Fruit fly (Drosophila melanogaster) whole organism, embryonic: Measurements from ENCODE around the gene CG18598.

Experiments
- CG10431 ChIP-seq: fragments of 200-800 bp; sonication (Bioruptor generic); optimal IDR thresholded peaks from 3 replicates; lab custom pipeline; 2018; ENCODE audit warnings: missing biosample characterization, mild to moderate bottlenecking, missing genetic modification characterization
- CG11093 ChIP-seq: fragments of 200-800 bp; sonication (Bioruptor generic); IDR thresholded peaks from 3 replicates; pipeline ENCODE4 v1.3.6; 2022; ENCODE audit warnings: missing biosample characterization, missing genetic modification characterization
- CG1233 ChIP-seq: fragments of 200-800 bp; sonication (Bioruptor generic); optimal IDR thresholded peaks from 4 replicates; lab custom pipeline; 2018; ENCODE audit warnings: missing biosample characterization, mild to moderate bottlenecking, missing genetic modification characterization
- CG13775 ChIP-seq: fragments of 200-800 bp; sonication (Bioruptor generic); optimal IDR thresholded peaks from 3 replicates; lab custom pipeline; 2017; ENCODE audit warnings: missing biosample characterization, mild to moderate bottlenecking, missing genetic modification characterization
- CG1647 ChIP-seq: fragments of 200-800 bp; sonication (Bioruptor generic); optimal IDR thresholded peaks from 3 replicates; lab custom pipeline; 2016; ENCODE audit warnings: missing biosample characterization, missing genetic modification characterization
- CG16863 ChIP-seq: fragments of 200-800 bp; sonication (Bioruptor generic); optimal IDR thresholded peaks from 3 replicates; lab custom pipeline; 2016; ENCODE audit warnings: missing biosample characterization, missing genetic modification characterization
- CG32772 ChIP-seq: fragments of 200-800 bp; sonication (Bioruptor generic); IDR thresholded peaks from 2 replicates; pipeline ENCODE4 v1.3.6; 2022; ENCODE audit warnings: missing biosample characterization, missing genetic modification characterization
- CG4707 ChIP-seq: fragments of 200-800 bp; sonication (Bioruptor generic); optimal IDR thresholded peaks from 2 replicates; lab custom pipeline; 2018; ENCODE audit warnings: missing biosample characterization, mild to moderate bottlenecking, missing genetic modification characterization, moderate library complexity
- CG4730 ChIP-seq: fragments of 200-800 bp; sonication (Bioruptor generic); IDR thresholded peaks from 2 replicates; pipeline ENCODE4 v1.3.6; 2022; ENCODE audit warnings: missing biosample characterization, missing genetic modification characterization
- CG6683 ChIP-seq: fragments of 200-800 bp; sonication (Bioruptor generic); optimal IDR thresholded peaks from 2 replicates; lab custom pipeline; 2017; ENCODE audit warnings: missing biosample characterization, mild to moderate bottlenecking, missing genetic modification characterization, missing genetic modification reagents
- CG8765 ChIP-seq: fragments of 200-800 bp; sonication (Bioruptor generic); IDR thresholded peaks from 2 replicates; pipeline ENCODE4 v1.3.6; 2022; ENCODE audit warnings: missing biosample characterization, missing genetic modification characterization
- CG9797 ChIP-seq: fragments of 200-800 bp; sonication (Bioruptor generic); optimal IDR thresholded peaks from 3 replicates; lab custom pipeline; 2018; ENCODE audit warnings: missing biosample characterization, mild to moderate bottlenecking, missing genetic modification characterization
- CHES-1-like ChIP-seq: fragments of 200-800 bp; sonication (Bioruptor generic); optimal IDR thresholded peaks from 2 replicates; lab custom pipeline; 2016; ENCODE audit warnings: missing biosample characterization, missing genetic modification characterization
- CkIIα-i1 ChIP-seq: fragments of 200-800 bp; sonication (Bioruptor generic); IDR thresholded peaks from 2 replicates; pipeline ENCODE4 v1.3.6; 2022; ENCODE audit warnings: missing biosample characterization, missing genetic modification characterization
- Dll ChIP-seq: fragments of 200-800 bp; sonication (Bioruptor generic); IDR thresholded peaks from 4 replicates; pipeline ENCODE4 v1.3.6; 2022; ENCODE audit warnings: missing biosample characterization, missing genetic modification characterization; ENCODE audit not compliant: partially characterized antibody
- Dp ChIP-seq: fragments of 200-800 bp; sonication (Bioruptor generic); optimal IDR thresholded peaks from 2 replicates; lab custom pipeline; 2018; ENCODE audit warnings: missing biosample characterization, mild to moderate bottlenecking, missing genetic modification characterization, moderate library complexity
- ERR ChIP-seq: fragments of 200-800 bp; sonication (Bioruptor generic); optimal IDR thresholded peaks from 2 replicates; lab custom pipeline; 2016; ENCODE audit warnings: missing biosample characterization, missing genetic modification characterization
- Ets65A ChIP-seq: fragments of 200-800 bp; sonication (Bioruptor generic); peaks from one replicate; lab custom pipeline; 2016; ENCODE audit warnings: missing biosample characterization, missing genetic modification characterization
- Hey ChIP-seq: fragments of 200-800 bp; sonication (Bioruptor generic); optimal IDR thresholded peaks from 3 replicates; lab custom pipeline; 2018; ENCODE audit warnings: missing biosample characterization, mild to moderate bottlenecking, missing genetic modification characterization
- HmgZ ChIP-seq: fragments of 200-800 bp; sonication (Bioruptor generic); optimal IDR thresholded peaks from 2 replicates; lab custom pipeline; 2018; ENCODE audit warnings: missing biosample characterization, mild to moderate bottlenecking, missing genetic modification characterization
- Med ChIP-seq: fragments of 200-800 bp; sonication (Bioruptor generic); peaks from one replicate; lab custom pipeline; 2016; ENCODE audit warnings: missing biosample characterization, missing genetic modification characterization, mild to moderate bottlenecking, inconsistent platforms, moderate library complexity
- Opbp ChIP-seq: fragments of 200-800 bp; sonication (Bioruptor generic); IDR thresholded peaks from 3 replicates; pipeline ENCODE4 v1.3.6; 2022; ENCODE audit warnings: missing biosample characterization, missing genetic modification characterization; ENCODE audit not compliant: partially characterized antibody
- Rfx ChIP-seq: fragments of 200-800 bp; sonication (Bioruptor generic); IDR thresholded peaks from 2 replicates; pipeline ENCODE4 v1.3.6; 2022; ENCODE audit warnings: missing biosample characterization, missing genetic modification characterization
- Six4 ChIP-seq: fragments of 200-800 bp; sonication (Bioruptor generic); optimal IDR thresholded peaks from 2 replicates; lab custom pipeline; 2016; ENCODE audit warnings: missing biosample characterization, missing genetic modification characterization
- bigmax ChIP-seq: fragments of 200-800 bp; sonication (Bioruptor generic); optimal IDR thresholded peaks from 2 replicates; lab custom pipeline; 2018; ENCODE audit warnings: missing biosample characterization, mild to moderate bottlenecking, missing genetic modification characterization
- br ChIP-seq: fragments of >200 bp; optimal IDR thresholded peaks from 2 replicates; lab custom pipeline; 2017
- corto ChIP-seq: fragments of 200-800 bp; sonication (Bioruptor generic); optimal IDR thresholded peaks from 2 replicates; lab custom pipeline; 2016; ENCODE audit warnings: missing biosample characterization, mild to moderate bottlenecking, missing genetic modification characterization, moderate library complexity
- croc ChIP-seq: fragments of 200-800 bp; sonication (Bioruptor generic); conservative IDR thresholded peaks from 3 replicates; pipeline ENCODE4 v1.3.6; 2022; ENCODE audit warnings: missing biosample characterization, missing genetic modification characterization
- esg ChIP-seq: fragments of 200-800 bp; sonication (Bioruptor generic); conservative IDR thresholded peaks from 2 replicates; pipeline ENCODE4 v1.3.6; 2022; ENCODE audit warnings: missing biosample characterization, missing genetic modification characterization
- eyg ChIP-seq: fragments of 200-800 bp; sonication (Bioruptor generic); optimal IDR thresholded peaks from 3 replicates; lab custom pipeline; 2016; ENCODE audit warnings: missing biosample characterization, missing genetic modification characterization
- gt ChIP-seq: fragments of 200-800 bp; sonication (Bioruptor generic); IDR thresholded peaks from 2 replicates; pipeline ENCODE4 v1.3.6; 2022; ENCODE audit warnings: missing biosample characterization, missing genetic modification characterization
- ind ChIP-seq: fragments of 200-800 bp; sonication (Bioruptor generic); optimal IDR thresholded peaks from 3 replicates; lab custom pipeline; 2016; ENCODE audit warnings: missing biosample characterization, missing genetic modification characterization
- inv ChIP-seq: fragments of 200-800 bp; sonication (Bioruptor generic); IDR thresholded peaks from 2 replicates; pipeline ENCODE4 v1.3.6; 2022; ENCODE audit warnings: missing biosample characterization, missing genetic modification characterization; ENCODE audit not compliant: partially characterized antibody
- kni ChIP-seq: fragments of 200-800 bp; sonication (Bioruptor generic); optimal IDR thresholded peaks from 3 replicates; lab custom pipeline; 2017; ENCODE audit warnings: mild to moderate bottlenecking, missing biosample characterization, missing genetic modification reagents, missing genetic modification characterization
- lbe ChIP-seq: fragments of 200-800 bp; sonication (Bioruptor generic); optimal IDR thresholded peaks from 2 replicates; lab custom pipeline; 2016; ENCODE audit warnings: missing biosample characterization, mild to moderate bottlenecking, missing genetic modification characterization
- lov ChIP-seq, 2 experiments: fragments of 200-800 bp in 1 of 2; fragments of >200 bp in 1 of 2; sonication (Bioruptor generic) in 1 of 2; IDR thresholded peaks in 1 of 2; optimal IDR thresholded peaks in 1 of 2; 2 replicates in 1 of 2; 3 replicates in 1 of 2; pipeline versions ENCODE4 v1.3.6 to Lab custom; 2017 to 2022; ENCODE audit warnings: missing biosample characterization in 1 of 2, missing genetic modification characterization in 1 of 2
- nerfin-2 ChIP-seq: fragments of 200-800 bp; sonication (Bioruptor generic); IDR thresholded peaks from 2 replicates; pipeline ENCODE4 v1.3.6; 2022; ENCODE audit warnings: missing biosample characterization, missing genetic modification characterization; ENCODE audit not compliant: partially characterized antibody
- org-1 ChIP-seq: fragments of 200-800 bp; sonication (Bioruptor generic); optimal IDR thresholded peaks from 2 replicates; lab custom pipeline; 2017; ENCODE audit warnings: missing biosample characterization, missing genetic modification characterization
- pan ChIP-seq, 4 experiments: fragments of >200 bp in 3 of 4; fragments of 200-800 bp in 1 of 4; sonication (Bioruptor generic) in 1 of 4; optimal IDR thresholded peaks in 3 of 4; IDR thresholded peaks in 1 of 4; 2 replicates each; pipeline versions ENCODE4 v1.3.6 to Lab custom; 2017 to 2022; ENCODE audit warnings: missing biosample characterization in 2 of 4, missing genetic modification characterization in 2 of 4, mixed read lengths in 1 of 4
- phol ChIP-seq: fragments of 200-800 bp; sonication (Bioruptor generic); optimal IDR thresholded peaks from 3 replicates; lab custom pipeline; 2018; ENCODE audit warnings: missing biosample characterization, mild to moderate bottlenecking, missing genetic modification characterization, moderate library complexity
- sens ChIP-seq: fragments of 200-800 bp; sonication (Bioruptor generic); peaks from one replicate; lab custom pipeline; 2016; ENCODE audit warnings: missing biosample characterization, missing genetic modification characterization
- sna ChIP-seq: fragments of 200-800 bp; sonication (Bioruptor generic); IDR thresholded peaks from 2 replicates; pipeline ENCODE4 v1.3.6; 2022; ENCODE audit warnings: missing biosample characterization, missing genetic modification characterization; ENCODE audit not compliant: partially characterized antibody
- ssp ChIP-seq: fragments of 200-800 bp; sonication (Bioruptor generic); IDR thresholded peaks from 2 replicates; pipeline ENCODE4 v1.3.6; 2022; ENCODE audit warnings: missing biosample characterization, missing genetic modification characterization
- stc ChIP-seq: fragments of 200-800 bp; sonication (Bioruptor generic); IDR thresholded peaks from 2 replicates; pipeline ENCODE4 v1.3.6; 2022; ENCODE audit warnings: missing biosample characterization, missing genetic modification characterization
- unpg ChIP-seq: fragments of 200-800 bp; sonication (Bioruptor generic); optimal IDR thresholded peaks from 3 replicates; lab custom pipeline; 2018; ENCODE audit warnings: missing biosample characterization, mild to moderate bottlenecking, missing genetic modification characterization, moderate library complexity
- vnd ChIP-seq: fragments of 200-800 bp; sonication (Bioruptor generic); IDR thresholded peaks from 3 replicates; pipeline ENCODE4 v1.3.6; 2022; ENCODE audit warnings: missing biosample characterization, missing genetic modification characterization; ENCODE audit not compliant: partially characterized antibody

The CG18598 gene

dm6 chr3R:18250815-18251214, at the start of gene CG18598:
CG18598 (plus strand) TSS chr3R:18251115.
- TF ChIP-seq sens (GFP tag; lab: Kevin White, UChicago): peak; percentile 34
- peak; percentile 88 for TF ChIP-seq Ets65A (GFP tag; lab: Kevin White, UChicago)
- TF ChIP-seq pan (optimal IDR thresholded peaks at IDR 0.05; lab: Kevin White, UChicago): no peak
- no peak for TF ChIP-seq pan (GFP tag; optimal IDR thresholded peaks at IDR 0.05 in 1 of 2, IDR thresholded peaks at IDR 0.05 in 1 of 2)
- no peak for TF ChIP-seq br (lab: Kevin White, UChicago)
- TF ChIP-seq CG4730 (GFP tag; lab: Robert Waterston, UW): no peak
- no peak for TF ChIP-seq Dll (GFP tag; lab: Robert Waterston, UW)
- no peak for TF ChIP-seq stc
- TF ChIP-seq HmgZ (tag; lab: Kevin White, UChicago): no peak
- no peak for TF ChIP-seq Hey (tag; lab: Kevin White, UChicago)
- no peak for TF ChIP-seq Opbp (GFP tag; lab: Robert Waterston, UW)
- TF ChIP-seq Med (GFP tag; lab: Kevin White, UChicago): peak; percentile 60
- no peak for TF ChIP-seq CG1233 (GFP tag; lab: Kevin White, UChicago)
- TF ChIP-seq Rfx (GFP tag; lab: Robert Waterston, UW): no peak
- no peak for TF ChIP-seq corto (GFP tag; lab: Kevin White, UChicago)
- no peak for TF ChIP-seq CG10431 (GFP tag; lab: Kevin White, UChicago)
- TF ChIP-seq lbe: no peak

dm6 chr3R:18208479-18208878, 42.4 kb upstream of the CG18598 start, which contains the start of gene CG44158:
CG44158 (plus strand) TSS chr3R:18208779.
- no peak for TF ChIP-seq br (lab: Kevin White, UChicago)
- TF ChIP-seq Ets65A (GFP tag; lab: Kevin White, UChicago): peak; percentile 59

DNA sequence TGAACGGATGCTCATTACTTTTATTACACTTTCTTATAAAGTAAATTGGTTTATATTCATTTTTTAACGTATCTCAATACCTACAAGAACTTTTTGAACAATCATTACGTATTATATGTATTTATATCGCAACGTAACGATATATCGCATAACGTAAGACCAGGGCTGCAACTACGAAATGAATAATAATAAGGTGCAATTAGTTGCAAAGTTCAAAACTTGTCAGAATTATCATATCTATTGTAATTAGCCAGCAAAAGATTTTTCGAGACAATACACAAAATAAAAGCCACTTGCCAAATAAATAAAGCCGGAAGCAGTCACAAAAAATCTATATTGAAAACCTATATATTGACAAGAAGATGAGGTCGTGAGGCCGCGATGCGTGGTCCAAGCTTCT, 35.6 kb upstream of the CG18598 start:
- no peak; the same call in 1 of the 2 replicates for TF ChIP-seq esg (GFP tag; lab: Robert Waterston, UW)
- no peak for TF ChIP-seq gt (GFP tag; lab: Robert Waterston, UW)
- peak; percentile 37 for TF ChIP-seq phol (tag; lab: Kevin White, UChicago)
- TF ChIP-seq org-1 (GFP tag; lab: Kevin White, UChicago): no peak
- peak; percentile 86 for TF ChIP-seq sna (GFP tag; lab: Robert Waterston, UW)
- TF ChIP-seq ind (GFP tag; lab: Kevin White, UChicago): peak; percentile 53
- TF ChIP-seq vnd: peak; percentile 53; the same call in 2 of the 3 replicates
- no peak for TF ChIP-seq ssp (GFP tag; lab: Robert Waterston, UW)
- no peak for TF ChIP-seq CG4707 (GFP tag; lab: Kevin White, UChicago)
- no peak for TF ChIP-seq Six4 (GFP tag; lab: Kevin White, UChicago)
- no peak for TF ChIP-seq croc (GFP tag; lab: Robert Waterston, UW)
- no peak for TF ChIP-seq bigmax (GFP tag; lab: Kevin White, UChicago)
- TF ChIP-seq CG11093 (GFP tag; lab: Robert Waterston, UW): no peak
- TF ChIP-seq CG13775: peak; percentile 31
- no peak for TF ChIP-seq CG8765
- TF ChIP-seq CG16863 (GFP tag; lab: Kevin White, UChicago): peak; percentile 12
- peak; percentile 52; the same call in 2 of the 3 replicates for TF ChIP-seq Opbp (GFP tag; lab: Robert Waterston, UW)
- no peak for TF ChIP-seq CG6683 (GFP tag; lab: Kevin White, UChicago)
- TF ChIP-seq nerfin-2 (GFP tag; lab: Robert Waterston, UW): no peak
- no peak for TF ChIP-seq lov (optimal IDR thresholded peaks at IDR 0.05; lab: Kevin White, UChicago)
- no peak for TF ChIP-seq lov (GFP tag; IDR thresholded peaks at IDR 0.05; lab: Robert Waterston, UW)
- no peak for TF ChIP-seq CkIIα-i1 (GFP tag; lab: Robert Waterston, UW)
- no peak for TF ChIP-seq CG1647 (GFP tag; lab: Kevin White, UChicago)
- no peak for TF ChIP-seq ERR
- no peak for TF ChIP-seq stc
- TF ChIP-seq kni: no peak
- TF ChIP-seq unpg (GFP tag; lab: Kevin White, UChicago): no peak
- TF ChIP-seq CG32772: no peak
- no peak; the same call in 1 of the 2 replicates for TF ChIP-seq inv (GFP tag; lab: Robert Waterston, UW)
- TF ChIP-seq Dp (GFP tag; lab: Kevin White, UChicago): peak; percentile 48
- TF ChIP-seq eyg (GFP tag; lab: Kevin White, UChicago): peak; percentile 15
- TF ChIP-seq CHES-1-like (GFP tag; lab: Kevin White, UChicago): no peak
- TF ChIP-seq CG9797 (GFP tag; lab: Kevin White, UChicago): no peak
